Worm (Caenorhabditis elegans) whole organism, L4/young adult: ENCODE results near the gene clec-158.

Source experiments
- W03F9.2 ChIP-seq: fragments of 150-350 bp; optimal IDR thresholded peaks from 2 replicates; lab custom pipeline; 2014; ENCODE audit warnings: missing biosample characterization, missing genetic modification characterization
- dao-5 ChIP-seq: sonication (generic microtip); optimal IDR thresholded peaks from 2 replicates; lab custom pipeline; 2016; ENCODE audit warnings: missing genotype, missing genetic modification characterization, moderate library complexity, missing compliant biosample characterization
- him-1 ChIP-seq: sonication (generic microtip); optimal IDR thresholded peaks from 2 replicates; lab custom pipeline; 2016; ENCODE audit warnings: missing genotype, missing genetic modification reagents, missing genetic modification characterization, missing compliant biosample characterization

The clec-158 gene

ce11 chrIII:6884203-6884602 lies 24.8 kb upstream of the clec-158 start, which contains the start of gene med-2:
Gene med-2 (plus strand): TSS chrIII:6884503.
- TF ChIP-seq dao-5 (no peak), him-1 (tag; lab: Kevin White, UChicago) (no peak), W03F9.2 (tag; lab: Kevin White, UChicago) (no peak)

ce11 chrIII:6881745-6882144 lies 22.4 kb upstream of the clec-158 start:
- TF ChIP-seq him-1 (tag; lab: Kevin White, UChicago) (no peak), dao-5 (no peak), W03F9.2 (tag; lab: Kevin White, UChicago) (no peak)

ce11 chrIII:6880797-6881196 lies 21.4 kb upstream of the clec-158 start, which contains the start of gene K04C2.7:
Gene K04C2.7 (plus strand): TSS chrIII:6881097.
- TF ChIP-seq dao-5 (no peak), him-1 (tag; lab: Kevin White, UChicago) (no peak), W03F9.2 (tag; lab: Kevin White, UChicago) (no peak)

ce11 chrIII:6873724-6874123 lies 14.3 kb upstream of the clec-158 start:
- no peak for TF ChIP-seq dao-5
- TF ChIP-seq him-1 (tag; lab: Kevin White, UChicago), result peak; percentile 25

- TF ChIP-seq W03F9.2 (tag; lab: Kevin White, UChicago) (no peak), dao-5 (no peak), him-1 (tag; lab: Kevin White, UChicago) (peak; percentile 4)
These were observed 13.3 kb upstream of the clec-158 start, which contains the start of gene K04C2.3 for ce11 chrIII:6872534-6873150. Gene K04C2.3 (plus strand): TSS chrIII:6873089.

- TF ChIP-seq W03F9.2 (tag; lab: Kevin White, UChicago), result no peak
- no peak for TF ChIP-seq dao-5
- no peak for TF ChIP-seq him-1 (tag; lab: Kevin White, UChicago)
These were observed 12.3 kb upstream of the clec-158 start for ce11 chrIII:6871668-6872067.

- TF ChIP-seq W03F9.2 (tag; lab: Kevin White, UChicago) (no peak), him-1 (tag; lab: Kevin White, UChicago) (no peak), dao-5 (no peak)
These were observed 11.7 kb upstream of the clec-158 start for ce11 chrIII:6871067-6871466.

ce11 chrIII:6869996-6870395 lies 10.6 kb upstream of the clec-158 start, which contains the start of gene K04C2.8:
Gene K04C2.8 (plus strand): TSS chrIII:6870296.
- no peak for TF ChIP-seq W03F9.2 (tag; lab: Kevin White, UChicago)
- no peak for TF ChIP-seq him-1 (tag; lab: Kevin White, UChicago)
- no peak for TF ChIP-seq dao-5

ce11 chrIII:6869268-6869667 lies 9.9 kb upstream of the clec-158 start, which contains the start of the genes cra-1 and kbp-1:
Gene cra-1 (minus strand): TSS chrIII:6869460.
Gene kbp-1 (plus strand): TSS chrIII:6869633.
- TF ChIP-seq W03F9.2 (tag; lab: Kevin White, UChicago) (no peak), him-1 (tag; lab: Kevin White, UChicago) (no peak), dao-5 (no peak)

ce11 chrIII:6863901-6864300 lies 4.5 kb upstream of the clec-158 start, which contains the start of gene sma-3:
Gene sma-3 (minus strand): TSS chrIII:6863968.
- TF ChIP-seq dao-5 (no peak), him-1 (tag; lab: Kevin White, UChicago) (no peak), W03F9.2 (tag; lab: Kevin White, UChicago) (no peak)

ce11 chrIII:6857390-6857848 lies 2.0 kb downstream of the clec-158 start:
- TF ChIP-seq W03F9.2 (tag; lab: Kevin White, UChicago) (no peak), him-1 (tag; lab: Kevin White, UChicago) (no peak), dao-5 (no peak)

- TF ChIP-seq W03F9.2 (tag; lab: Kevin White, UChicago), result no peak
- TF ChIP-seq dao-5, result no peak
- TF ChIP-seq him-1 (tag; lab: Kevin White, UChicago), result no peak
These were observed 2.7 kb downstream of the clec-158 start, which contains the start of gene zak-1 for ce11 chrIII:6856709-6857108. Gene zak-1 (minus strand): TSS chrIII:6856809.

ce11 chrIII:6850255-6850654 lies 9.1 kb downstream of the clec-158 start, which contains the start of gene srv-1:
Gene srv-1 (plus strand): TSS chrIII:6850385.
- no peak for TF ChIP-seq dao-5

ce11 chrIII:6848654-6849204 lies 10.7 kb downstream of the clec-158 start, which contains the start of gene dhhc-5:
Gene dhhc-5 (minus strand): TSS chrIII:6849059.
- no peak for TF ChIP-seq W03F9.2 (tag; lab: Kevin White, UChicago)
- TF ChIP-seq him-1 (tag; lab: Kevin White, UChicago), result no peak
- no peak for TF ChIP-seq dao-5
